Worm (Caenorhabditis elegans) whole organism, early embryonic: Measurements from ENCODE around the gene K04F1.9.

Experiments used
- B0310.2 ChIP-seq: sonication (generic microtip); optimal IDR thresholded peaks from 2 replicates; lab custom pipeline; 2016; ENCODE audit warnings: mild to moderate bottlenecking, missing genetic modification characterization, missing compliant biosample characterization
- aly-1 ChIP-seq: sonication (generic microtip); optimal IDR thresholded peaks from 2 replicates; lab custom pipeline; 2016; ENCODE audit warnings: missing genetic modification characterization, missing compliant biosample characterization
- ama-1 ChIP-seq: fragments of 150-350 bp; optimal IDR thresholded peaks from 2 replicates; lab custom pipeline; 2014
- ceh-13 ChIP-seq: fragments of 200-800 bp; sonication (Bioruptor generic); optimal IDR thresholded peaks from 2 replicates; lab custom pipeline; 2018; ENCODE audit warnings: mild to moderate bottlenecking, missing genetic modification characterization, missing compliant biosample characterization
- ceh-36 ChIP-seq: sonication (generic microtip); optimal IDR thresholded peaks from 2 replicates; lab custom pipeline; 2016; ENCODE audit warnings: missing genetic modification characterization, inconsistent platforms, missing compliant biosample characterization
- flt-1 ChIP-seq: fragments of 200-800 bp; sonication (Bioruptor generic); IDR thresholded peaks from 2 replicates; pipeline ENCODE4 v1.3.6; 2022; ENCODE audit warnings: missing genetic modification characterization, missing compliant biosample characterization
- hmg-4 ChIP-seq: fragments of 200-800 bp; sonication (Bioruptor generic); optimal IDR thresholded peaks from 2 replicates; lab custom pipeline; 2018; ENCODE audit warnings: mild to moderate bottlenecking, missing genetic modification characterization, missing compliant biosample characterization
- tbx-11 ChIP-seq: fragments of 200-800 bp; sonication (Bioruptor generic); IDR thresholded peaks from 2 replicates; pipeline ENCODE4 v1.3.6; 2022; ENCODE audit warnings: missing genetic modification characterization, missing compliant biosample characterization
- tra-4 ChIP-seq: sonication (generic microtip); optimal IDR thresholded peaks from 2 replicates; lab custom pipeline; 2017; ENCODE audit warnings: missing genetic modification characterization, missing compliant biosample characterization

DNA sequence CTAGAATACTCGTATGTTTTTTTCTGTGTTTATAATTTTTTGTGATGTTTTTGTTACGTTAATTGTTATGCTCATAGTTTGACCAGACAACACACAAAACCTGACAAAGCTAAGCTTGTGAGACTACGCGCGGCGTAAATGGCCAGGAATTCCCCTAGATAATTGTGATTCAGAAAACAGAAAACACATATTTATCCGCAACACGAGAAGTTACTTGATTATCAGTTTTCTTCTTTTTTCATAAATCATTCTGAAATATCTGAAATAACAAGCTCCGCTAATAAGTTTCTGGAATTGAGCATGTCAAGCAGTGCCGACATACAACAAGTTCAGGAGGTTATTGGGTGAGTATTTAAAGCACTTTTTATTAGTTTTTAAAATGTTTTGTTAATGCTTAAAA is 45.9 kb downstream of the K04F1.9 start, which contains the start of gene srw-100:
- TF ChIP-seq hmg-4 (GFP tag; lab: Kevin White, UChicago) (no peak), tra-4 (tag; lab: Kevin White, UChicago) (no peak), flt-1 (GFP tag; lab: Robert Waterston, UW) (no peak), B0310.2 (tag; lab: Kevin White, UChicago) (no peak), ceh-36 (no peak), ama-1 (lab: Kevin White, UChicago) (no peak), aly-1 (tag; lab: Kevin White, UChicago) (no peak), ceh-13 (GFP tag; lab: Kevin White, UChicago) (no peak), tbx-11 (GFP tag; lab: Robert Waterston, UW) (no peak)
